Fruit fly (Drosophila melanogaster) whole organism, embryonic: ENCODE data around the gene bb8.

Source experiments
- Abd-B ChIP-seq: fragments of 200-800 bp; sonication (Bioruptor generic); optimal IDR thresholded peaks from 2 replicates; lab custom pipeline; 2018; ENCODE audit warnings: missing biosample characterization, mild to moderate bottlenecking, missing genetic modification characterization, moderate library complexity
- Aef1 ChIP-seq: fragments of 200-800 bp; sonication (Bioruptor generic); IDR thresholded peaks from 3 replicates; pipeline ENCODE4 v1.3.6; 2022; ENCODE audit warnings: missing biosample characterization, missing genetic modification characterization
- CG1024 ChIP-seq: fragments of 200-800 bp; sonication (Bioruptor generic); IDR thresholded peaks from 2 replicates; pipeline ENCODE4 v1.3.6; 2022; ENCODE audit warnings: missing biosample characterization, missing genetic modification characterization
- CG10654 ChIP-seq: fragments of 200-800 bp; sonication (Bioruptor generic); optimal IDR thresholded peaks from 2 replicates; lab custom pipeline; 2016; ENCODE audit warnings: missing biosample characterization, missing genetic modification characterization
- CG12155 ChIP-seq: fragments of 200-800 bp; sonication (Bioruptor generic); optimal IDR thresholded peaks from 3 replicates; lab custom pipeline; 2016; ENCODE audit warnings: missing biosample characterization, missing genetic modification characterization
- CG13296 ChIP-seq: fragments of 200-800 bp; sonication (Bioruptor generic); optimal IDR thresholded peaks from 3 replicates; lab custom pipeline; 2018; ENCODE audit warnings: missing biosample characterization, mild to moderate bottlenecking, missing genetic modification characterization
- CG13424 ChIP-seq: fragments of 200-800 bp; sonication (Bioruptor generic); optimal IDR thresholded peaks from 2 replicates; lab custom pipeline; 2019; ENCODE audit warnings: missing biosample characterization, mild to moderate bottlenecking, missing genetic modification characterization, moderate library complexity
- CG13624 ChIP-seq: fragments of 200-800 bp; sonication (Bioruptor generic); optimal IDR thresholded peaks from 2 replicates; lab custom pipeline; 2016; ENCODE audit warnings: missing biosample characterization, missing genetic modification characterization
- CG15073 ChIP-seq: fragments of 200-800 bp; sonication (Bioruptor generic); optimal IDR thresholded peaks from 2 replicates; lab custom pipeline; 2016; ENCODE audit warnings: missing biosample characterization, missing genetic modification characterization
- CG15601 ChIP-seq: fragments of 200-800 bp; sonication (Bioruptor generic); optimal IDR thresholded peaks from 3 replicates; lab custom pipeline; 2019; ENCODE audit warnings: missing biosample characterization, mild to moderate bottlenecking, missing genetic modification characterization, moderate library complexity
- CG17612 ChIP-seq: fragments of 200-800 bp; sonication (Bioruptor generic); IDR thresholded peaks from 2 replicates; pipeline ENCODE4 v1.3.6; 2022; ENCODE audit warnings: missing biosample characterization, missing genetic modification characterization
- CG17802 ChIP-seq: fragments of 200-800 bp; sonication (Bioruptor generic); optimal IDR thresholded peaks from 2 replicates; lab custom pipeline; 2018; ENCODE audit warnings: missing biosample characterization, mild to moderate bottlenecking, missing genetic modification characterization, moderate library complexity
- CG17829 ChIP-seq: fragments of 200-800 bp; optimal IDR thresholded peaks from 2 replicates; lab custom pipeline; 2019; ENCODE audit warnings: missing biosample characterization, mild to moderate bottlenecking, missing genetic modification characterization, moderate library complexity
- CG32532 ChIP-seq: fragments of 200-800 bp; sonication (Bioruptor generic); IDR thresholded peaks from 2 replicates; pipeline ENCODE4 v1.3.6; 2022; ENCODE audit warnings: missing biosample characterization, missing genetic modification characterization
- CG3847 ChIP-seq: fragments of 200-800 bp; sonication (Bioruptor generic); IDR thresholded peaks from 2 replicates; pipeline ENCODE4 v1.3.6; 2022; ENCODE audit warnings: missing biosample characterization, missing genetic modification characterization
- CG4328 ChIP-seq: fragments of 200-800 bp; sonication (Bioruptor generic); optimal IDR thresholded peaks from 3 replicates; lab custom pipeline; 2017; ENCODE audit warnings: missing biosample characterization, missing genetic modification reagents, missing genetic modification characterization
- CG43689 ChIP-seq: fragments of 200-800 bp; sonication (Bioruptor generic); IDR thresholded peaks from 2 replicates; pipeline ENCODE4 v1.3.6; 2022; ENCODE audit warnings: missing biosample characterization, missing genetic modification characterization
- CG4404 ChIP-seq: fragments of 200-800 bp; sonication (Bioruptor generic); IDR thresholded peaks from 2 replicates; pipeline ENCODE4 v1.3.6; 2022; ENCODE audit warnings: missing biosample characterization, missing genetic modification characterization
- CG5245 ChIP-seq: fragments of 200-800 bp; sonication (Bioruptor generic); optimal IDR thresholded peaks from 3 replicates; lab custom pipeline; 2016; ENCODE audit warnings: missing biosample characterization, missing genetic modification characterization
- CG7372 ChIP-seq: fragments of 200-800 bp; sonication (Bioruptor generic); IDR thresholded peaks from 2 replicates; pipeline ENCODE4 v1.3.6; 2022; ENCODE audit warnings: missing biosample characterization, missing genetic modification characterization
- CG7928 ChIP-seq: fragments of 200-800 bp; sonication (Bioruptor generic); optimal IDR thresholded peaks from 2 replicates; lab custom pipeline; 2017; ENCODE audit warnings: missing biosample characterization, mild to moderate bottlenecking, missing genetic modification characterization
- CG8359 ChIP-seq: fragments of 200-800 bp; sonication (Bioruptor generic); optimal IDR thresholded peaks from 2 replicates; lab custom pipeline; 2017; ENCODE audit warnings: missing biosample characterization, mild to moderate bottlenecking, missing genetic modification characterization, borderline replicate concordance
- CG9609 ChIP-seq: fragments of 200-800 bp; sonication (Bioruptor generic); optimal IDR thresholded peaks from 3 replicates; lab custom pipeline; 2016; ENCODE audit warnings: missing biosample characterization, missing genetic modification characterization
- CG9876 ChIP-seq: fragments of 200-800 bp; sonication (Bioruptor generic); optimal IDR thresholded peaks from 2 replicates; lab custom pipeline; 2016; ENCODE audit warnings: missing biosample characterization, missing genetic modification characterization
- Fer1 ChIP-seq: fragments of 200-800 bp; sonication (Bioruptor generic); optimal IDR thresholded peaks from 2 replicates; lab custom pipeline; 2017; ENCODE audit warnings: missing biosample characterization, mild to moderate bottlenecking, missing genetic modification characterization
- HLH3B ChIP-seq: fragments of 200-800 bp; sonication (Bioruptor generic); IDR thresholded peaks from 2 replicates; pipeline ENCODE4 v1.3.6; 2022; ENCODE audit warnings: missing biosample characterization, missing genetic modification characterization
- Hand ChIP-seq: fragments of 200-800 bp; sonication (Bioruptor generic); optimal IDR thresholded peaks from 2 replicates; lab custom pipeline; 2017; ENCODE audit warnings: mild to moderate bottlenecking, missing biosample characterization, missing genetic modification reagents, missing genetic modification characterization
- Max ChIP-seq: fragments of 200-800 bp; sonication (Bioruptor generic); optimal IDR thresholded peaks from 2 replicates; lab custom pipeline; 2016; ENCODE audit warnings: missing biosample characterization, mild to moderate bottlenecking, missing genetic modification characterization
- NFAT ChIP-seq: fragments of 200-800 bp; sonication (Bioruptor generic); IDR thresholded peaks from 2 replicates; pipeline ENCODE4 v1.3.6; 2022; ENCODE audit warnings: missing biosample characterization, missing genetic modification characterization
- Neu2 ChIP-seq: fragments of 200-800 bp; sonication (Bioruptor generic); optimal IDR thresholded peaks from 3 replicates; lab custom pipeline; 2016; ENCODE audit warnings: missing biosample characterization, missing genetic modification characterization, borderline replicate concordance
- Oli ChIP-seq: fragments of 200-800 bp; sonication (Bioruptor generic); optimal IDR thresholded peaks from 2 replicates; lab custom pipeline; 2018; ENCODE audit warnings: missing biosample characterization, mild to moderate bottlenecking, missing genetic modification characterization, moderate library complexity
- Optix ChIP-seq: fragments of 200-800 bp; sonication (Bioruptor generic); IDR thresholded peaks from 3 replicates; pipeline ENCODE4 v1.3.6; 2022; ENCODE audit warnings: missing biosample characterization, missing genetic modification characterization
- Sry-β ChIP-seq: fragments of 200-800 bp; sonication (Bioruptor generic); optimal IDR thresholded peaks from 2 replicates; lab custom pipeline; 2018; ENCODE audit warnings: missing biosample characterization, mild to moderate bottlenecking, missing genetic modification characterization, moderate library complexity
- YL-1 ChIP-seq: fragments of 200-800 bp; sonication (Bioruptor generic); optimal IDR thresholded peaks from 3 replicates; lab custom pipeline; 2017; ENCODE audit warnings: missing biosample characterization, mild to moderate bottlenecking, missing genetic modification characterization
- cad ChIP-seq: fragments of >200 bp; optimal IDR thresholded peaks from 2 replicates; lab custom pipeline; 2017; ENCODE audit warnings: missing biosample characterization, missing genetic modification characterization
- chif ChIP-seq, 2 experiments: fragments of 200-800 bp; sonication (Bioruptor generic); optimal IDR thresholded peaks; 3 replicates each; lab custom pipeline; 2016; ENCODE audit warnings: missing biosample characterization in 2 of 2, missing genetic modification characterization in 2 of 2
- chinmo ChIP-seq: fragments of 200-800 bp; sonication (Bioruptor generic); IDR thresholded peaks from 4 replicates; pipeline ENCODE4 v1.3.6; 2022; ENCODE audit warnings: missing biosample characterization, missing genetic modification characterization; ENCODE audit not compliant: partially characterized antibody
- chm ChIP-seq: fragments of 200-800 bp; sonication (Bioruptor generic); IDR thresholded peaks from 2 replicates; pipeline ENCODE4 v1.3.6; 2022; ENCODE audit warnings: missing biosample characterization, missing genetic modification characterization
- danr ChIP-seq: fragments of 200-800 bp; sonication (Bioruptor generic); IDR thresholded peaks from 2 replicates; pipeline ENCODE4 v1.3.6; 2022; ENCODE audit warnings: missing biosample characterization, missing genetic modification characterization
- en ChIP-seq: fragments of 200-800 bp; sonication (Bioruptor generic); optimal IDR thresholded peaks from 2 replicates; lab custom pipeline; 2016; ENCODE audit warnings: missing biosample characterization, missing genetic modification characterization
- eve ChIP-seq, 2 experiments: fragments of >200 bp; optimal IDR thresholded peaks; 2 replicates each; lab custom pipeline; 2017; ENCODE audit warnings: missing biosample characterization in 2 of 2, missing genetic modification characterization in 2 of 2
- gcm ChIP-seq: fragments of 200-800 bp; sonication (Bioruptor generic); optimal IDR thresholded peaks from 2 replicates; lab custom pipeline; 2019; ENCODE audit warnings: missing biosample characterization, mild to moderate bottlenecking, missing genetic modification characterization, moderate library complexity
- hth ChIP-seq: fragments of >200 bp; optimal IDR thresholded peaks from 2 replicates; lab custom pipeline; 2017; ENCODE audit warnings: inconsistent platforms
- insv ChIP-seq, 2 experiments: fragments of 200-800 bp; sonication (Bioruptor generic); optimal IDR thresholded peaks; 3 replicates each; lab custom pipeline; 2016 to 2018; ENCODE audit warnings: missing biosample characterization in 2 of 2, missing genetic modification characterization in 2 of 2
- jing ChIP-seq: fragments of 200-800 bp; sonication (Bioruptor generic); optimal IDR thresholded peaks from 2 replicates; lab custom pipeline; 2018; ENCODE audit warnings: missing biosample characterization, mild to moderate bottlenecking, missing genetic modification characterization
- ken ChIP-seq: fragments of 200-800 bp; sonication (Bioruptor generic); IDR thresholded peaks from 3 replicates; pipeline ENCODE4 v1.3.6; 2022; ENCODE audit warnings: missing biosample characterization, missing genetic modification characterization
- salm ChIP-seq: fragments of 200-800 bp; sonication (Bioruptor generic); optimal IDR thresholded peaks from 2 replicates; lab custom pipeline; 2018; ENCODE audit warnings: missing biosample characterization, mild to moderate bottlenecking, missing genetic modification characterization
- scrt ChIP-seq: fragments of 200-800 bp; sonication (Bioruptor generic); optimal IDR thresholded peaks from 2 replicates; lab custom pipeline; 2018; ENCODE audit warnings: missing biosample characterization, mild to moderate bottlenecking, missing genetic modification characterization, moderate library complexity
- vfl ChIP-seq: fragments of 200-800 bp; sonication (Bioruptor generic); optimal IDR thresholded peaks from 2 replicates; lab custom pipeline; 2016; ENCODE audit warnings: missing biosample characterization, missing genetic modification characterization
- wek ChIP-seq: fragments of 200-800 bp; sonication (Bioruptor generic); optimal IDR thresholded peaks from 3 replicates; lab custom pipeline; 2018; ENCODE audit warnings: missing biosample characterization, mild to moderate bottlenecking, missing genetic modification characterization, moderate library complexity
- zfh2 ChIP-seq: fragments of 200-800 bp; sonication (Bioruptor generic); optimal IDR thresholded peaks from 2 replicates; lab custom pipeline; 2016; ENCODE audit warnings: missing biosample characterization, missing genetic modification characterization

Gene bb8

DNA sequence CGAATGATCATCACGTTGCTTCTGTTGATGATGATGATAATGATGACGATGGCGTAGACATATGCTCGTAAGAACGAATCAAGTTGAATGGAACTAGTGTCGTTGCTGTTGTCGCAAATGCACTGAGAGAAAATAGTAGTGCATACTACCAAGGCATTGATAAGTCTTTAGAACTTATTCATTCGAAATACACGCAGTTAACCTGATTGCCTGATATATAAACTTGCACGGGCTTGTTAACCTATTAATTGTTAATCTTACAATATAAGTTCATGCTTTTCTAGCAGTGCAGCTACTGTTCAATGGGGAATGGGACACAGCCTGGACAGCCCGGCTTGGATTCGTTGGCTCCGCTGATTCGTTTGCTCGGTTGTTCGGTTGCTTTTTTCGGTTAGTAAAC, 36.3 kb upstream of the bb8 start (continued):
- TF ChIP-seq eve (GFP tag; optimal IDR thresholded peaks at IDR 0.05; lab: Kevin White, UChicago), result peak in 1 of 2 experiments; percentile 84
- TF ChIP-seq CG3847 (GFP tag; lab: Robert Waterston, UW), result peak; percentile 51
- TF ChIP-seq chif (GFP tag; optimal IDR thresholded peaks at IDR 0.05; lab: Kevin White, UChicago), result peak; percentile 88 to 93
- peak; percentile 78 for TF ChIP-seq CG10654
- no peak for TF ChIP-seq hth (lab: Kevin White, UChicago)
- peak; percentile 80 for TF ChIP-seq CG9609
- TF ChIP-seq YL-1 (GFP tag; lab: Kevin White, UChicago), result peak; percentile 38
- TF ChIP-seq CG12155 (GFP tag; lab: Kevin White, UChicago), result peak; percentile 81
- TF ChIP-seq CG15601 (tag; lab: Kevin White, UChicago), result peak; percentile 90
- peak; percentile 73 for TF ChIP-seq CG7372 (GFP tag; lab: Robert Waterston, UW)
- peak; percentile 10 for TF ChIP-seq Neu2
- TF ChIP-seq NFAT (GFP tag; lab: Robert Waterston, UW), result peak; percentile 50
- TF ChIP-seq Abd-B, result peak; percentile 72
- TF ChIP-seq scrt (GFP tag; lab: Kevin White, UChicago), result peak; percentile 63
- no peak for TF ChIP-seq CG4328 (GFP tag; lab: Kevin White, UChicago)
- peak; percentile 54; the same call in 1 of the 2 replicates for TF ChIP-seq CG1024 (GFP tag; lab: Robert Waterston, UW)
- peak; percentile 46 for TF ChIP-seq CG13296 (GFP tag; lab: Kevin White, UChicago)
- peak; percentile 82 for TF ChIP-seq gcm (GFP tag; lab: Kevin White, UChicago)
- TF ChIP-seq ken (GFP tag; lab: Robert Waterston, UW), result peak; percentile 80
- TF ChIP-seq CG8359, result peak; percentile 79
- no peak for TF ChIP-seq cad
- peak; percentile 89 for TF ChIP-seq chm (GFP tag; lab: Robert Waterston, UW)
- TF ChIP-seq CG17612 (GFP tag; lab: Robert Waterston, UW), result peak; percentile 70; the same call in 1 of the 2 replicates
- TF ChIP-seq jing (GFP tag; lab: Kevin White, UChicago), result peak; percentile 84
- peak; percentile 87 for TF ChIP-seq CG5245
- peak; percentile 77 for TF ChIP-seq Fer1 (GFP tag; lab: Kevin White, UChicago)
- TF ChIP-seq CG9876 (GFP tag; lab: Kevin White, UChicago), result peak; percentile 77
- TF ChIP-seq chinmo (GFP tag; lab: Robert Waterston, UW), result no peak
- TF ChIP-seq CG17829 (tag; lab: Kevin White, UChicago), result peak; percentile 91
- TF ChIP-seq en (GFP tag; lab: Kevin White, UChicago), result peak; percentile 76
- peak; percentile 79 for TF ChIP-seq CG13424
- TF ChIP-seq CG32532, result peak; percentile 76
- peak; percentile 81 for TF ChIP-seq HLH3B (GFP tag; lab: Robert Waterston, UW)
- TF ChIP-seq CG17802 (tag; lab: Kevin White, UChicago), result peak; percentile 72
- TF ChIP-seq CG7928 (GFP tag; lab: Kevin White, UChicago), result peak; percentile 25
- TF ChIP-seq Optix (GFP tag; lab: Robert Waterston, UW), result peak; percentile 86
- no peak for TF ChIP-seq insv (GFP tag; optimal IDR thresholded peaks at IDR 0.05; lab: Kevin White, UChicago)
- peak; percentile 67 for TF ChIP-seq CG4404
- peak; percentile 35 for TF ChIP-seq Sry-β (GFP tag; lab: Kevin White, UChicago)
- TF ChIP-seq Max (GFP tag; lab: Kevin White, UChicago), result peak; percentile 82
- TF ChIP-seq CG43689 (GFP tag; lab: Robert Waterston, UW), result no peak
- TF ChIP-seq Hand (GFP tag; lab: Kevin White, UChicago), result peak; percentile 41
- TF ChIP-seq vfl, result peak; percentile 73
- TF ChIP-seq zfh2 (GFP tag; lab: Kevin White, UChicago), result peak; percentile 60
- peak; percentile 86 for TF ChIP-seq Oli
- peak; percentile 53; the same call in 1 of the 2 replicates for TF ChIP-seq danr (GFP tag; lab: Robert Waterston, UW)
- TF ChIP-seq CG15073, result no peak
- peak; percentile 71 for TF ChIP-seq wek (GFP tag; lab: Kevin White, UChicago)
- TF ChIP-seq Aef1 (GFP tag; lab: Robert Waterston, UW), result peak; percentile 65
- peak; percentile 69 for TF ChIP-seq salm (tag; lab: Kevin White, UChicago)
- TF ChIP-seq CG13624 (GFP tag; lab: Kevin White, UChicago), result peak; percentile 82
